Worm (Caenorhabditis elegans) whole organism, late embryonic: Measurements from ENCODE around the gene srlf-18.

ENCODE experiments used
- C08G9.2 ChIP-seq: sonication (generic microtip); optimal IDR thresholded peaks from 2 replicates; lab custom pipeline; 2016; ENCODE audit warnings: mild to moderate bottlenecking, missing genetic modification characterization, moderate library complexity, missing compliant biosample characterization
- C38D4.7 ChIP-seq: fragments of 200-800 bp; sonication (Bioruptor generic); optimal IDR thresholded peaks from 2 replicates; lab custom pipeline; 2018; ENCODE audit warnings: mild to moderate bottlenecking, missing genetic modification characterization, moderate library complexity, missing compliant biosample characterization
- F13H6.1 ChIP-seq: sonication (generic microtip); optimal IDR thresholded peaks from 2 replicates; lab custom pipeline; 2016; ENCODE audit warnings: missing genetic modification characterization, missing compliant biosample characterization
- T23F11.4 ChIP-seq: fragments of 200-800 bp; sonication (Bioruptor generic); optimal IDR thresholded peaks from 2 replicates; lab custom pipeline; 2018; ENCODE audit warnings: mild to moderate bottlenecking, missing genetic modification characterization, missing compliant biosample characterization
- Y22D7AL.16 ChIP-seq: sonication (generic microtip); optimal IDR thresholded peaks from 2 replicates; lab custom pipeline; 2016; ENCODE audit warnings: missing genetic modification characterization, missing compliant biosample characterization
- ahr-1 ChIP-seq: sonication (generic microtip); optimal IDR thresholded peaks from 2 replicates; lab custom pipeline; 2016; ENCODE audit warnings: missing genetic modification characterization, missing compliant biosample characterization
- ama-1 ChIP-seq: fragments of 150-350 bp; optimal IDR thresholded peaks from 2 replicates; lab custom pipeline; 2014
- ceh-14 ChIP-seq: sonication (generic microtip); optimal IDR thresholded peaks from 2 replicates; lab custom pipeline; 2016; ENCODE audit warnings: missing genotype, missing genetic modification characterization, missing compliant biosample characterization
- ceh-18 ChIP-seq: sonication (generic microtip); optimal IDR thresholded peaks from 2 replicates; lab custom pipeline; 2016; ENCODE audit warnings: missing genetic modification characterization, missing compliant biosample characterization
- ceh-2 ChIP-seq: sonication (generic microtip); optimal IDR thresholded peaks from 2 replicates; lab custom pipeline; 2016; ENCODE audit warnings: missing genotype, missing genetic modification characterization, missing compliant biosample characterization
- ceh-24 ChIP-seq: sonication (generic microtip); optimal IDR thresholded peaks from 2 replicates; lab custom pipeline; 2016; ENCODE audit warnings: mild to moderate bottlenecking, missing genetic modification characterization, missing compliant biosample characterization
- ceh-31 ChIP-seq: sonication (generic microtip); optimal IDR thresholded peaks from 2 replicates; lab custom pipeline; 2016; ENCODE audit warnings: missing genetic modification characterization, missing compliant biosample characterization
- ceh-34 ChIP-seq: sonication (generic microtip); optimal IDR thresholded peaks from 2 replicates; lab custom pipeline; 2016; ENCODE audit warnings: mild to moderate bottlenecking, missing genetic modification characterization, missing compliant biosample characterization
- ceh-45 ChIP-seq: fragments of 200-800 bp; sonication (Bioruptor generic); IDR thresholded peaks from 2 replicates; pipeline ENCODE4 v1.3.6; 2022; ENCODE audit warnings: missing genetic modification reagents, missing genetic modification characterization, missing compliant biosample characterization
- ceh-6 ChIP-seq: fragments of 200-800 bp; sonication (Bioruptor generic); optimal IDR thresholded peaks from 2 replicates; lab custom pipeline; 2018; ENCODE audit warnings: mild to moderate bottlenecking, missing genetic modification characterization, missing compliant biosample characterization
- ceh-9 ChIP-seq: sonication (generic microtip); optimal IDR thresholded peaks from 2 replicates; lab custom pipeline; 2016; ENCODE audit warnings: mild to moderate bottlenecking, missing genetic modification characterization, inconsistent platforms, missing compliant biosample characterization
- dmd-4 ChIP-seq: sonication (generic microtip); optimal IDR thresholded peaks from 2 replicates; lab custom pipeline; 2016; ENCODE audit warnings: borderline replicate concordance, missing genetic modification characterization, missing compliant biosample characterization
- dve-1 ChIP-seq: sonication (generic microtip); optimal IDR thresholded peaks from 2 replicates; lab custom pipeline; 2017; ENCODE audit warnings: antibody characterized with exemption, mild to moderate bottlenecking, missing genetic modification characterization, missing compliant biosample characterization
- elt-2 ChIP-seq: sonication (generic microtip); optimal IDR thresholded peaks from 2 replicates; lab custom pipeline; 2016; ENCODE audit warnings: missing genetic modification reagents, missing genetic modification characterization, missing compliant biosample characterization
- elt-4 ChIP-seq: sonication (generic microtip); optimal IDR thresholded peaks from 2 replicates; lab custom pipeline; 2016; ENCODE audit warnings: missing genetic modification characterization, missing compliant biosample characterization
- ets-4 ChIP-seq: sonication (generic microtip); optimal IDR thresholded peaks from 2 replicates; lab custom pipeline; 2016; ENCODE audit warnings: missing genetic modification characterization, missing compliant biosample characterization
- fax-1 ChIP-seq: sonication (generic microtip); optimal IDR thresholded peaks from 2 replicates; lab custom pipeline; 2016; ENCODE audit warnings: missing genotype, missing genetic modification characterization, missing compliant biosample characterization
- fkh-6 ChIP-seq: sonication (generic microtip); optimal IDR thresholded peaks from 2 replicates; lab custom pipeline; 2016; ENCODE audit warnings: missing genetic modification characterization, missing compliant biosample characterization
- hlh-13 ChIP-seq: fragments of 200-800 bp; sonication (Bioruptor generic); optimal IDR thresholded peaks from 2 replicates; lab custom pipeline; 2018; ENCODE audit warnings: mild to moderate bottlenecking, missing genetic modification characterization, missing compliant biosample characterization
- hlh-30 ChIP-seq: sonication (generic microtip); optimal IDR thresholded peaks from 2 replicates; lab custom pipeline; 2017; ENCODE audit warnings: antibody characterized with exemption, missing genetic modification characterization, missing compliant biosample characterization; ENCODE audit not compliant: insufficient read depth
- hlh-8 ChIP-seq: sonication (generic microtip); optimal IDR thresholded peaks from 2 replicates; lab custom pipeline; 2016; ENCODE audit warnings: missing genotype, missing genetic modification characterization, missing compliant biosample characterization
- madf-2 ChIP-seq: sonication (generic microtip); optimal IDR thresholded peaks from 2 replicates; lab custom pipeline; 2017; ENCODE audit warnings: missing genetic modification characterization, missing compliant biosample characterization
- mec-3 ChIP-seq: sonication (generic microtip); optimal IDR thresholded peaks from 2 replicates; lab custom pipeline; 2016; ENCODE audit warnings: borderline replicate concordance, missing genetic modification characterization, missing compliant biosample characterization
- odd-2 ChIP-seq: sonication (generic microtip); optimal IDR thresholded peaks from 2 replicates; lab custom pipeline; 2017; ENCODE audit warnings: antibody characterized with exemption, mild to moderate bottlenecking, missing genetic modification characterization, missing compliant biosample characterization
- pag-3 ChIP-seq: sonication (generic microtip); optimal IDR thresholded peaks from 2 replicates; lab custom pipeline; 2016; ENCODE audit warnings: missing compliant biosample characterization, missing genetic modification characterization, borderline replicate concordance
- pat-9 ChIP-seq: fragments of 200-800 bp; sonication (Bioruptor generic); optimal IDR thresholded peaks from 2 replicates; lab custom pipeline; 2018; ENCODE audit warnings: mild to moderate bottlenecking, missing genetic modification characterization, moderate library complexity, missing compliant biosample characterization
- pha-2 ChIP-seq: sonication (generic microtip); optimal IDR thresholded peaks from 2 replicates; lab custom pipeline; 2017; ENCODE audit warnings: mild to moderate bottlenecking, missing genetic modification characterization, missing compliant biosample characterization
- pha-4 ChIP-seq: fragments of 150-350 bp; optimal IDR thresholded peaks from 2 replicates; lab custom pipeline; 2018; ENCODE audit warnings: missing biosample characterization, missing genetic modification reagents, missing genetic modification characterization
- pros-1 ChIP-seq: fragments of 150-350 bp; optimal IDR thresholded peaks from 2 replicates; lab custom pipeline; 2014; ENCODE audit warnings: missing biosample characterization, missing genetic modification reagents, missing genetic modification characterization
- sox-2 ChIP-seq: fragments of 200-800 bp; sonication (Bioruptor generic); IDR thresholded peaks from 2 replicates; pipeline ENCODE4 v1.3.6; 2022; ENCODE audit warnings: missing genetic modification reagents, missing genetic modification characterization, missing compliant biosample characterization
- tbx-2 ChIP-seq: sonication (generic microtip); optimal IDR thresholded peaks from 2 replicates; lab custom pipeline; 2016; ENCODE audit warnings: missing genetic modification characterization, missing compliant biosample characterization
- unc-3 ChIP-seq, 2 experiments: fragments of 200-800 bp in 1 of 2; sonication (Bioruptor generic) in 1 of 2; sonication (generic microtip) in 1 of 2; conservative IDR thresholded peaks in 1 of 2; optimal IDR thresholded peaks in 1 of 2; 2 replicates each; pipeline versions ENCODE4 v1.3.6 to Lab custom; 2016 to 2022; ENCODE audit warnings: missing compliant biosample characterization in 2 of 2, missing genetic modification characterization in 2 of 2, missing genetic modification reagents in 1 of 2
- unc-55 ChIP-seq: sonication (generic microtip); optimal IDR thresholded peaks from 2 replicates; lab custom pipeline; 2017; ENCODE audit warnings: missing biosample characterization, missing genetic modification reagents, missing genetic modification characterization
- unc-86 ChIP-seq: sonication (generic microtip); optimal IDR thresholded peaks from 2 replicates; lab custom pipeline; 2016; ENCODE audit warnings: missing genetic modification characterization, missing compliant biosample characterization

Gene srlf-18

ce11 chrIV:11130774-11131173 lies 29.5 kb upstream of the srlf-18 start:
- TF ChIP-seq F13H6.1 (tag; lab: Kevin White, UChicago) (no peak), C38D4.7 (GFP tag; lab: Kevin White, UChicago) (no peak), ceh-45 (GFP tag; lab: Robert Waterston, UW) (no peak), C08G9.2 (tag; lab: Kevin White, UChicago) (no peak), hlh-30 (tag; lab: Kevin White, UChicago) (no peak), ceh-34 (tag; lab: Kevin White, UChicago) (no peak), dve-1 (tag; lab: Kevin White, UChicago) (no peak)

- TF ChIP-seq ceh-18 (no peak), unc-3 (GFP tag; conservative IDR thresholded peaks at IDR 0.05; lab: Robert Waterston, UW) (no peak), unc-3 (tag; optimal IDR thresholded peaks at IDR 0.05; lab: Kevin White, UChicago) (no peak), pha-2 (no peak), pag-3 (tag; lab: Kevin White, UChicago) (no peak), ets-4 (tag; lab: Kevin White, UChicago) (no peak), ceh-6 (GFP tag; lab: Kevin White, UChicago) (no peak), ceh-14 (tag; lab: Kevin White, UChicago) (no peak), ama-1 (lab: Kevin White, UChicago) (no peak), sox-2 (no peak), T23F11.4 (no peak), ceh-34 (tag; lab: Kevin White, UChicago) (no peak), dmd-4 (tag; lab: Kevin White, UChicago) (no peak), elt-4 (tag; lab: Kevin White, UChicago) (no peak)
Measured at ce11 chrIV:11126028-11126427, 24.7 kb upstream of the srlf-18 start.

ce11 chrIV:11126004-11126027 lies 24.5 kb upstream of the srlf-18 start, which contains the start of gene swsn-4:
TSS of gene swsn-4 (plus strand) at chrIV:11126024.
- TF ChIP-seq elt-2 (no peak), ets-4 (tag; lab: Kevin White, UChicago) (no peak), pha-4 (tag; lab: Kevin White, UChicago) (no peak), hlh-13 (GFP tag; lab: Kevin White, UChicago) (no peak), mec-3 (no peak), tbx-2 (tag; lab: Kevin White, UChicago) (no peak), ceh-18 (no peak), dve-1 (tag; lab: Kevin White, UChicago) (no peak), pros-1 (tag; lab: Kevin White, UChicago) (no peak), unc-86 (tag; lab: Kevin White, UChicago) (no peak), ceh-31 (tag; lab: Kevin White, UChicago) (no peak), madf-2 (tag; lab: Kevin White, UChicago) (no peak), ahr-1 (tag; lab: Kevin White, UChicago) (no peak), ceh-45 (GFP tag; lab: Robert Waterston, UW) (no peak), ceh-2 (tag; lab: Kevin White, UChicago) (no peak), pat-9 (no peak), ama-1 (lab: Kevin White, UChicago) (no peak), fax-1 (no peak), ceh-9 (tag; lab: Kevin White, UChicago) (no peak), unc-3 (GFP tag; conservative IDR thresholded peaks at IDR 0.05; lab: Robert Waterston, UW) (no peak), unc-3 (tag; optimal IDR thresholded peaks at IDR 0.05; lab: Kevin White, UChicago) (no peak)

ce11 chrIV:11125604-11126003 lies 24.3 kb upstream of the srlf-18 start:
- no peak for TF ChIP-seq fkh-6 (tag; lab: Kevin White, UChicago)
- TF ChIP-seq pha-4 (tag; lab: Kevin White, UChicago), result no peak
- no peak for TF ChIP-seq ceh-24 (tag; lab: Kevin White, UChicago)
- no peak for TF ChIP-seq odd-2
- TF ChIP-seq ceh-9 (tag; lab: Kevin White, UChicago), result no peak
- TF ChIP-seq elt-4 (tag; lab: Kevin White, UChicago), result no peak
- TF ChIP-seq hlh-8, result no peak
- no peak for TF ChIP-seq unc-55 (GFP tag; lab: Kevin White, UChicago)
- no peak for TF ChIP-seq Y22D7AL.16 (tag; lab: Kevin White, UChicago)
- TF ChIP-seq dmd-4 (tag; lab: Kevin White, UChicago), result no peak
